Worm (Caenorhabditis elegans): ENCODE data around the gene srd-1.

- TF ChIP-seq nfya-1 (tag; optimal IDR thresholded peaks at IDR 0.05), result no peak
- TF ChIP-seq Y22D7AL.16 (tag; optimal IDR thresholded peaks at IDR 0.05), result no peak
- TF ChIP-seq hlh-30 (tag; optimal IDR thresholded peaks at IDR 0.05; ENCODE audit: insufficient read depth), result no peak
- no peak for TF ChIP-seq gmeb-2 (tag; optimal IDR thresholded peaks at IDR 0.05)
- TF ChIP-seq fkh-10 (GFP tag; optimal IDR thresholded peaks at IDR 0.05), result no peak
These were observed 45.2 kb downstream of the srd-1 start, which contains the start of gene phg-1 for ce11 chrII:10137358-10137757.

Data from whole organism, late embryonic.